Worm (Caenorhabditis elegans) whole organism, L1 larva: Measurements from ENCODE around the gene taf-6.2.

Experiments used
- C34B4.2 ChIP-seq: sonication (generic microtip); optimal IDR thresholded peaks from 2 replicates; lab custom pipeline; 2017; ENCODE audit warnings: mild to moderate bottlenecking, missing genetic modification characterization, missing compliant biosample characterization
- Y116A8C.19 ChIP-seq: sonication (generic microtip); optimal IDR thresholded peaks from 2 replicates; lab custom pipeline; 2016; ENCODE audit warnings: missing compliant biosample characterization, missing genetic modification characterization, borderline replicate concordance
- alr-1 ChIP-seq: fragments of 200-800 bp; sonication (Bioruptor generic); optimal IDR thresholded peaks from 2 replicates; lab custom pipeline; 2018; ENCODE audit warnings: borderline replicate concordance, mild to moderate bottlenecking, missing genetic modification characterization, missing compliant biosample characterization
- aly-2 ChIP-seq: fragments of 150-350 bp; optimal IDR thresholded peaks from 2 replicates; lab custom pipeline; 2014; ENCODE audit warnings: missing biosample characterization, missing genetic modification characterization
- ama-1 ChIP-seq: fragments of 150-350 bp; optimal IDR thresholded peaks from 2 replicates; lab custom pipeline; 2014
- blmp-1 ChIP-seq: fragments of 150-350 bp; optimal IDR thresholded peaks from 2 replicates; lab custom pipeline; 2014; ENCODE audit warnings: missing biosample characterization, missing genetic modification characterization
- ceh-8 ChIP-seq: fragments of 200-800 bp; sonication (Bioruptor generic); optimal IDR thresholded peaks from 2 replicates; lab custom pipeline; 2018; ENCODE audit warnings: mild to moderate bottlenecking, missing genetic modification characterization, moderate library complexity, missing compliant biosample characterization
- ceh-82 ChIP-seq, 3 experiments: fragments of 150-350 bp in 1 of 3; sonication (generic microtip) in 2 of 3; optimal IDR thresholded peaks; 2 replicates each; lab custom pipeline; 2014 to 2017; ENCODE audit warnings: missing biosample characterization in 3 of 3, missing genetic modification characterization in 3 of 3
- ceh-88 ChIP-seq: fragments of 200-800 bp; sonication (Bioruptor generic); IDR thresholded peaks from 2 replicates; pipeline ENCODE4 v1.3.6; 2022; ENCODE audit warnings: missing genetic modification characterization, missing compliant biosample characterization
- ceh-90 ChIP-seq: sonication (generic microtip); optimal IDR thresholded peaks from 2 replicates; lab custom pipeline; 2016; ENCODE audit warnings: missing genetic modification characterization, missing compliant biosample characterization
- ces-1 ChIP-seq: fragments of 150-350 bp; optimal IDR thresholded peaks from 2 replicates; lab custom pipeline; 2014; ENCODE audit warnings: missing biosample characterization, missing genetic modification reagents, missing genetic modification characterization
- dsc-1 ChIP-seq: sonication (generic microtip); optimal IDR thresholded peaks from 2 replicates; lab custom pipeline; 2016; ENCODE audit warnings: mild to moderate bottlenecking, missing genetic modification characterization, missing compliant biosample characterization
- efl-3 ChIP-seq: fragments of 200-800 bp; sonication (Bioruptor generic); optimal IDR thresholded peaks from 2 replicates; lab custom pipeline; 2018; ENCODE audit warnings: mild to moderate bottlenecking, missing genetic modification characterization, missing compliant biosample characterization
- elt-2 ChIP-seq: sonication (generic microtip); optimal IDR thresholded peaks from 2 replicates; lab custom pipeline; 2016; ENCODE audit warnings: missing genetic modification characterization, mild to moderate bottlenecking, inconsistent platforms, missing compliant biosample characterization, missing genetic modification reagents
- ets-5 ChIP-seq: fragments of 200-800 bp; sonication (Bioruptor generic); IDR thresholded peaks from 2 replicates; pipeline ENCODE4 v1.3.6; 2022; ENCODE audit warnings: missing genetic modification characterization, missing compliant biosample characterization
- fkh-4 ChIP-seq: sonication (generic microtip); optimal IDR thresholded peaks from 2 replicates; lab custom pipeline; 2016; ENCODE audit warnings: missing compliant biosample characterization, missing genetic modification characterization, borderline replicate concordance
- fkh-8 ChIP-seq: sonication (generic microtip); optimal IDR thresholded peaks from 2 replicates; lab custom pipeline; 2016; ENCODE audit warnings: mild to moderate bottlenecking, missing genetic modification characterization, missing compliant biosample characterization
- hlh-17 ChIP-seq: fragments of 200-800 bp; sonication (Bioruptor generic); optimal IDR thresholded peaks from 2 replicates; lab custom pipeline; 2018; ENCODE audit warnings: missing genetic modification characterization, mild to moderate bottlenecking, missing compliant biosample characterization, moderate library complexity, borderline replicate concordance
- hlh-4 ChIP-seq: sonication (generic microtip); optimal IDR thresholded peaks from 2 replicates; lab custom pipeline; 2016; ENCODE audit warnings: mild to moderate bottlenecking, missing genetic modification characterization, missing compliant biosample characterization
- hpl-2 ChIP-seq: fragments of 150-350 bp; optimal IDR thresholded peaks from 2 replicates; lab custom pipeline; 2014; ENCODE audit warnings: missing biosample characterization, missing genetic modification reagents, missing genetic modification characterization
- irx-1 ChIP-seq: sonication (generic microtip); optimal IDR thresholded peaks from 2 replicates; lab custom pipeline; 2016; ENCODE audit warnings: missing genetic modification characterization, missing compliant biosample characterization
- isw-1 ChIP-seq: fragments of 200-800 bp; sonication (Bioruptor generic); IDR thresholded peaks from 2 replicates; pipeline ENCODE4 v1.3.6; 2022; ENCODE audit warnings: missing genetic modification characterization, missing compliant biosample characterization
- lin-13 ChIP-seq: fragments of 150-350 bp; optimal IDR thresholded peaks from 2 replicates; lab custom pipeline; 2014; ENCODE audit warnings: missing biosample characterization, missing genetic modification reagents, missing genetic modification characterization
- lin-14 ChIP-seq: fragments of 200-800 bp; sonication (Bioruptor generic); optimal IDR thresholded peaks from 2 replicates; lab custom pipeline; 2018; ENCODE audit warnings: mild to moderate bottlenecking, missing genetic modification characterization, moderate library complexity, missing compliant biosample characterization
- lin-15B ChIP-seq: fragments of 150-350 bp; sonication (generic microtip); optimal IDR thresholded peaks from 3 replicates; lab custom pipeline; 2014; ENCODE audit warnings: missing biosample characterization, missing genetic modification characterization
- lin-35 ChIP-seq, 2 experiments: fragments of 150-350 bp; optimal IDR thresholded peaks; 2 replicates each; lab custom pipeline; 2014; ENCODE audit warnings: missing biosample characterization in 2 of 2, missing genetic modification characterization in 2 of 2, missing genetic modification reagents in 2 of 2
- lin-39 ChIP-seq: fragments of 150-350 bp; optimal IDR thresholded peaks from 2 replicates; lab custom pipeline; 2014; ENCODE audit warnings: missing biosample characterization, missing genetic modification reagents, missing genetic modification characterization
- lir-3 ChIP-seq: sonication (generic microtip); optimal IDR thresholded peaks from 2 replicates; lab custom pipeline; 2016; ENCODE audit warnings: mild to moderate bottlenecking, missing genetic modification characterization, moderate library complexity, missing compliant biosample characterization; ENCODE audit not compliant: poor library complexity
- mdl-1 ChIP-seq, 2 experiments: fragments of 150-350 bp; optimal IDR thresholded peaks; 2 replicates each; lab custom pipeline; 2014 to 2017; ENCODE audit warnings: missing biosample characterization in 2 of 2, missing genetic modification characterization in 2 of 2, inconsistent platforms in 1 of 2
- mef-2 ChIP-seq: fragments of 150-350 bp; optimal IDR thresholded peaks from 2 replicates; lab custom pipeline; 2014; ENCODE audit warnings: missing biosample characterization, missing genetic modification characterization
- nhr-11 ChIP-seq: fragments of 150-350 bp; optimal IDR thresholded peaks from 2 replicates; lab custom pipeline; 2014; ENCODE audit warnings: missing biosample characterization, missing genetic modification characterization
- nhr-19 ChIP-seq: fragments of 200-800 bp; sonication (Bioruptor generic); conservative IDR thresholded peaks from 2 replicates; pipeline ENCODE4 v1.3.6; 2022; ENCODE audit warnings: missing genetic modification characterization, missing compliant biosample characterization
- nhr-20 ChIP-seq: sonication (generic microtip); optimal IDR thresholded peaks from 2 replicates; lab custom pipeline; 2016; ENCODE audit warnings: mild to moderate bottlenecking, missing genetic modification characterization, missing compliant biosample characterization
- nhr-237 ChIP-seq: fragments of 150-350 bp; optimal IDR thresholded peaks from 2 replicates; lab custom pipeline; 2014; ENCODE audit warnings: missing biosample characterization, missing genetic modification characterization
- nhr-28 ChIP-seq: fragments of 150-350 bp; optimal IDR thresholded peaks from 2 replicates; lab custom pipeline; 2014; ENCODE audit warnings: missing biosample characterization, missing genetic modification characterization
- nhr-47 ChIP-seq: sonication (generic microtip); optimal IDR thresholded peaks from 2 replicates; lab custom pipeline; 2016; ENCODE audit warnings: mild to moderate bottlenecking, missing genetic modification characterization, moderate library complexity, missing compliant biosample characterization
- nhr-76 ChIP-seq: sonication (generic microtip); optimal IDR thresholded peaks from 2 replicates; lab custom pipeline; 2017; ENCODE audit warnings: missing biosample characterization, missing genetic modification characterization
- nhr-77 ChIP-seq: fragments of 150-350 bp; optimal IDR thresholded peaks from 2 replicates; lab custom pipeline; 2014; ENCODE audit warnings: missing biosample characterization, missing genetic modification characterization
- nhr-85 ChIP-seq: sonication (generic microtip); peaks from one replicate; lab custom pipeline; 2016; ENCODE audit warnings: missing genetic modification characterization, inconsistent platforms, missing compliant biosample characterization
- pax-3 ChIP-seq: fragments of 200-800 bp; sonication (Bioruptor generic); optimal IDR thresholded peaks from 2 replicates; lab custom pipeline; 2018; ENCODE audit warnings: mild to moderate bottlenecking, missing genetic modification characterization, moderate library complexity, missing compliant biosample characterization
- pqm-1 ChIP-seq: sonication (generic microtip); optimal IDR thresholded peaks from 3 replicates; lab custom pipeline; 2017; ENCODE audit warnings: missing biosample characterization, missing genetic modification characterization
- rnt-1 ChIP-seq: sonication (generic microtip); optimal IDR thresholded peaks from 2 replicates; lab custom pipeline; 2016; ENCODE audit warnings: mild to moderate bottlenecking, missing genetic modification characterization, moderate library complexity, missing compliant biosample characterization
- skn-1 ChIP-seq: fragments of 150-350 bp; optimal IDR thresholded peaks from 2 replicates; lab custom pipeline; 2014; ENCODE audit warnings: missing biosample characterization, missing genetic modification characterization
- snu-23 ChIP-seq: sonication (generic microtip); optimal IDR thresholded peaks from 2 replicates; lab custom pipeline; 2016; ENCODE audit warnings: missing genetic modification characterization, missing compliant biosample characterization
- sox-4 ChIP-seq: sonication (generic microtip); optimal IDR thresholded peaks from 2 replicates; lab custom pipeline; 2016; ENCODE audit warnings: missing genetic modification characterization, missing compliant biosample characterization
- sptf-1 ChIP-seq: fragments of 150-350 bp; optimal IDR thresholded peaks from 2 replicates; lab custom pipeline; 2014; ENCODE audit warnings: missing biosample characterization, missing genetic modification characterization
- swsn-7 ChIP-seq: sonication (generic microtip); optimal IDR thresholded peaks from 2 replicates; lab custom pipeline; 2016; ENCODE audit warnings: missing genetic modification characterization, missing compliant biosample characterization
- tbx-2 ChIP-seq: sonication (generic microtip); optimal IDR thresholded peaks from 2 replicates; lab custom pipeline; 2016; ENCODE audit warnings: missing genetic modification characterization, missing compliant biosample characterization
- unc-130 ChIP-seq: fragments of 150-350 bp; optimal IDR thresholded peaks from 2 replicates; lab custom pipeline; 2017; ENCODE audit warnings: missing biosample characterization, missing genetic modification characterization, inconsistent platforms
- unc-30 ChIP-seq: sonication (generic microtip); optimal IDR thresholded peaks from 2 replicates; lab custom pipeline; 2017; ENCODE audit warnings: missing biosample characterization, missing genetic modification characterization
- unc-98 ChIP-seq: fragments of 200-800 bp; sonication (Bioruptor generic); IDR thresholded peaks from 2 replicates; pipeline ENCODE4 v1.3.6; 2022; ENCODE audit warnings: missing genetic modification characterization, missing compliant biosample characterization
- xbp-1 ChIP-seq: sonication (generic microtip); optimal IDR thresholded peaks from 2 replicates; lab custom pipeline; 2016; ENCODE audit warnings: missing genetic modification characterization, missing compliant biosample characterization
- ztf-11 ChIP-seq, 2 experiments: sonication (generic microtip); optimal IDR thresholded peaks; 2 replicates each; lab custom pipeline; 2016 to 2017; ENCODE audit warnings: missing genetic modification characterization in 2 of 2, missing biosample characterization in 1 of 2, missing compliant biosample characterization in 1 of 2
- ztf-4 ChIP-seq: fragments of 150-350 bp; optimal IDR thresholded peaks from 2 replicates; lab custom pipeline; 2014; ENCODE audit warnings: missing biosample characterization, missing genetic modification characterization

The taf-6.2 gene

ce11 chrIV:3647551-3647950, 47.0 kb downstream of the taf-6.2 start (continued):
- TF ChIP-seq efl-3 (GFP tag; lab: Kevin White, UChicago) (no peak), lin-14 (GFP tag; lab: Kevin White, UChicago) (peak; percentile 75), ztf-11 (tag; optimal IDR thresholded peaks at IDR 0.05; lab: Kevin White, UChicago) (no peak), ama-1 (no peak), hlh-17 (no peak), nhr-77 (tag; lab: Kevin White, UChicago) (no peak), swsn-7 (tag; lab: Kevin White, UChicago) (peak; percentile 22), ceh-90 (no peak), nhr-76 (tag; lab: Kevin White, UChicago) (no peak), nhr-11 (tag; lab: Kevin White, UChicago) (no peak), lin-35 (GFP tag; optimal IDR thresholded peaks at IDR 0.05; lab: Kevin White, UChicago) (no peak), irx-1 (tag; lab: Kevin White, UChicago) (no peak), blmp-1 (tag; lab: Kevin White, UChicago) (peak; percentile 23), nhr-85 (tag; lab: Kevin White, UChicago) (peak; percentile 62), ets-5 (no peak), nhr-47 (tag; lab: Kevin White, UChicago) (peak; percentile 24), ceh-8 (GFP tag; lab: Kevin White, UChicago) (no peak), unc-98 (GFP tag; lab: Robert Waterston, UW) (0 out of 2 replicates have a peak, but pooled peaks have one; percentile 27), isw-1 (GFP tag; lab: Robert Waterston, UW) (no peak), hpl-2 (GFP tag; lab: Kevin White, UChicago) (no peak), fkh-4 (tag; lab: Kevin White, UChicago) (no peak), lin-15B (tag; lab: Kevin White, UChicago) (no peak), ceh-88 (GFP tag; lab: Robert Waterston, UW) (no peak), dsc-1 (tag; lab: Kevin White, UChicago) (no peak), snu-23 (peak; percentile 61), ztf-4 (peak; percentile 61), hlh-4 (tag; lab: Kevin White, UChicago) (no peak), pax-3 (tag; lab: Kevin White, UChicago) (no peak), rnt-1 (tag; lab: Kevin White, UChicago) (peak; percentile 26), lin-39 (tag; lab: Kevin White, UChicago) (peak; percentile 31), aly-2 (tag; lab: Kevin White, UChicago) (no peak), fkh-8 (no peak), tbx-2 (peak; percentile 10), nhr-20 (peak; percentile 73), sptf-1 (tag; lab: Kevin White, UChicago) (no peak), pqm-1 (tag; lab: Kevin White, UChicago) (no peak), lin-13 (no peak), unc-130 (tag; lab: Kevin White, UChicago) (peak; percentile 77), Y116A8C.19 (tag; lab: Kevin White, UChicago) (no peak), C34B4.2 (tag; lab: Kevin White, UChicago) (no peak), unc-30 (tag; lab: Kevin White, UChicago) (no peak), nhr-19 (GFP tag; lab: Robert Waterston, UW) (peak; percentile 81), nhr-237 (tag; lab: Kevin White, UChicago) (no peak), ces-1 (GFP tag; lab: Kevin White, UChicago) (no peak), nhr-28 (tag; lab: Kevin White, UChicago) (no peak), sox-4 (no peak), skn-1 (tag; lab: Kevin White, UChicago) (no peak), elt-2 (no peak), lir-3 (tag; lab: Kevin White, UChicago) (peak; percentile 30), alr-1 (no peak), ceh-82 (tag; optimal IDR thresholded peaks at IDR 0.05; lab: Kevin White, UChicago) (no peak), xbp-1 (tag; lab: Kevin White, UChicago) (no peak), mdl-1 (tag; optimal IDR thresholded peaks at IDR 0.05; lab: Kevin White, UChicago) (peak in 1 of 2 experiments; percentile 71), mef-2 (tag; lab: Kevin White, UChicago) (peak; percentile 55)
